Fruit fly (Drosophila melanogaster): ENCODE measurements around the gene Duba.

Gene Duba

DNA sequence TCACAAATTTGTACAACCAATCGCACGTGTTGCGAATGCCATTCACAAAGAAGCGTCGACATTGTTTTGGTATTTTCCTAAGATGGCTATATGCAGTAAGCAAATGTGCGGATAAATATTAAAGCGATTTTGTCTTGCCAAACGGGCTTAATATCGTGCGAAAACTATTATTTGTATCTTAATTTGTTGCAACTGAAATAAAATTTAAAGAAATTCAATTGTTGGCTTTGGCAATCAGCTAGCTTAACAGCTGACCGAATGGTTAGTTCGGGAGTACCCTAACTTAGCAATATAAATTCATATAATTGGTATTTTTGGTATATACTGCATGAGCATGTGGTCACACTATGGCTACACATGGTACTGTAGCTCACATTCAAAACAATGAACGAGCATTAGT, 39.1 kb upstream of the Duba start, which contains the start of the genes RIOK1 and Polr3H (continued):
- TF ChIP-seq salr (GFP tag; optimal IDR thresholded peaks at IDR 0.05) (peak in 1 of 2 experiments; percentile 24), CG8632 (GFP tag; optimal IDR thresholded peaks at IDR 0.05) (peak; percentile 4), lz (GFP tag; optimal IDR thresholded peaks at IDR 0.05) (peak; percentile 69), net (GFP tag; optimal IDR thresholded peaks at IDR 0.05) (no peak), Smox (GFP tag; optimal IDR thresholded peaks at IDR 0.05) (no peak), CG3032 (tag; optimal IDR thresholded peaks at IDR 0.05) (no peak), fd59A (GFP tag; optimal IDR thresholded peaks at IDR 0.05) (no peak), CG3919 (GFP tag; optimal IDR thresholded peaks at IDR 0.05) (no peak), cyc (GFP tag; optimal IDR thresholded peaks at IDR 0.05) (no peak), Hr38 (GFP tag; optimal IDR thresholded peaks at IDR 0.05) (no peak), CG7368 (GFP tag; optimal IDR thresholded peaks at IDR 0.05) (peak; percentile 53), Eip93F (GFP tag; optimal IDR thresholded peaks at IDR 0.05) (no peak)

DNA sequence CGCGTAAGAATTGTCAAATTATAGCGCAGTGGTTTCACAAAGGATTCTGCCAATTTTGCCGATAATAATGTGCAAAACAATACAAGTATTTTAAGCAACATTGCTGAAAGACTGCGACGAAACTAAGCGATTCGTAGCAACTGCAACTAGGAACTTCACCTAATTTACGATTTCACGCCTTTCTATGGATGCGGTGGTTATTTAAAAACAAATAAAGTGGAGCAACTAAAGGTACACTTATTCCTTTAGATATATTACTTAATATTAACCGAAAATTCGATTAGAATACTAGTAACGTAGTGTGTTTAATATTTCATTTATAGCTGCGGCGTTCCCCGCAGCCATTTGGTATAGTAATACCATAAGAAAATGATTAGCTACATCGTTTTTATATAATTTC, 36.7 kb upstream of the Duba start, which contains the start of gene CG6071:
Gene CG6071 (minus strand): TSS at position 101 of the 400 bp plus-strand sequence.
- no peak for TF ChIP-seq dac (GFP tag; optimal IDR thresholded peaks at IDR 0.05)
- no peak for TF ChIP-seq CG3919 (GFP tag; optimal IDR thresholded peaks at IDR 0.05)
- no peak for TF ChIP-seq Hr39 (GFP tag; optimal IDR thresholded peaks at IDR 0.05)

DNA sequence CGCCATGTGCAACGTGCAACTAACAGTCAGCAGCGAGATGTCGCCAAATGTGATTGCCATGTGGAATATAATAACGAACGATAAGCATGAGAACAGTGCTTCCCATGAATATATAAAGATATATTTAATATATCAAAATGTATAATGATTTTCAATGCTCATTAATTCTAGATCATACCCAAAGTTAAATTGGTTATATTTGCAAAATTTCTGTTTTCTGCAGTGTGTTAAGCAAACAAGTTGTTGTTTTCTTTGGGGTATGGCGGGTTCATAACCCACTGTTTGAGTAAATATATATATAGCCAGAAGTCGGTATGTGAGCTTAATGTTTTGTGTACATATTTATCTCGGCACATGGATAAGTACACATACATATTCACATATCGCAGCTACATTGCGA, 27.6 kb upstream of the Duba start:
- TF ChIP-seq Gug (GFP tag; IDR thresholded peaks at IDR 0.05) (peak; percentile 43; the same call in 1 of the 2 replicates), CG6854 (GFP tag; optimal IDR thresholded peaks at IDR 0.05) (no peak), CG7368 (GFP tag; optimal IDR thresholded peaks at IDR 0.05) (peak; percentile 10), OdsH (GFP tag; optimal IDR thresholded peaks at IDR 0.05) (no peak), CG34406 (GFP tag; optimal IDR thresholded peaks at IDR 0.05) (no peak), CG11762 (GFP tag; optimal IDR thresholded peaks at IDR 0.05; ENCODE audit: insufficient read depth) (peak; percentile 2), Hr4 (GFP tag; optimal IDR thresholded peaks at IDR 0.05) (no peak), CG6808 (GFP tag; optimal IDR thresholded peaks at IDR 0.05) (peak; percentile 1), Sox15 (GFP tag; optimal IDR thresholded peaks at IDR 0.05) (no peak), CG6792 (GFP tag; optimal IDR thresholded peaks at IDR 0.05) (no peak), net (GFP tag; optimal IDR thresholded peaks at IDR 0.05) (peak; percentile 1), CG15336 (GFP tag; IDR thresholded peaks at IDR 0.05) (peak; percentile 57; the same call in 1 of the 2 replicates), CG6163 (GFP tag; IDR thresholded peaks at IDR 0.05) (peak; percentile 70; the same call in 2 of the 3 replicates), dsx (GFP tag; optimal IDR thresholded peaks at IDR 0.05; ENCODE audit: poor library complexity, severe bottlenecking) (no peak), CG4318 (GFP tag; optimal IDR thresholded peaks at IDR 0.05) (peak; percentile 17), CG8119 (GFP tag; IDR thresholded peaks at IDR 0.05) (peak; percentile 62), CG6276 (GFP tag; optimal IDR thresholded peaks at IDR 0.05) (peak; percentile 15), CG10631 (GFP tag; optimal IDR thresholded peaks at IDR 0.05) (peak; percentile 19), eg (GFP tag; IDR thresholded peaks at IDR 0.05) (peak; percentile 66; the same call in 1 of the 3 replicates), achi (GFP tag; optimal IDR thresholded peaks at IDR 0.05) (no peak), CG32006 (GFP tag; optimal IDR thresholded peaks at IDR 0.05) (no peak), CG10669 (GFP tag; optimal IDR thresholded peaks at IDR 0.05) (no peak), acj6 (GFP tag; optimal IDR thresholded peaks at IDR 0.05) (peak; percentile 14)

DNA sequence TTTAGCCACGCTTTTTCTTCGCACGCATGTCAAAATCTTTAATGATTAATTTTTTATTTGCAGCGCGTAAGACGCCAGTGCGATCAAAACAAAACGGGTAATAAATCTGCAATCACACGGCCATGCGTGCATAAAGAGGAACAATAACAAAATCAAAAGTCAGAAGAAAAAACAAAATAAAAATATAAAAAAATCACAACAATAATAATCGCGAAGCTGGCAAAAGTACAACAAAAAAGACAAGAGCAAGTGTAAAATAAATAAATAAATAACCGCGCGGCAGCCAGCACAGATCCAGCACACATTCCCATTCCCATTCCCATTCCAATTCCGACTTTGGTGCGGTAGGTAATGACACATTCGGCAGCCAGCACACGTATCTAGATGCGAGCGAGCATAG, 25.3 kb upstream of the Duba start:
- peak; percentile 52 for TF ChIP-seq CG3032 (tag; optimal IDR thresholded peaks at IDR 0.05)
- TF ChIP-seq CG3919 (GFP tag; optimal IDR thresholded peaks at IDR 0.05), result peak; percentile 13
- no peak for TF ChIP-seq Sox14 (GFP tag; optimal IDR thresholded peaks at IDR 0.05)
- no peak for TF ChIP-seq pdm3 (GFP tag; optimal IDR thresholded peaks at IDR 0.05)
- peak; percentile 42 for TF ChIP-seq CG10669 (GFP tag; optimal IDR thresholded peaks at IDR 0.05)
- TF ChIP-seq net (GFP tag; optimal IDR thresholded peaks at IDR 0.05), result peak; percentile 50
- TF ChIP-seq CG34406 (GFP tag; optimal IDR thresholded peaks at IDR 0.05), result no peak
- TF ChIP-seq CG11902 (GFP tag; optimal IDR thresholded peaks at IDR 0.05), result no peak
- peak; percentile 61 for TF ChIP-seq svp (GFP tag)
- peak; percentile 15 for TF ChIP-seq dac (GFP tag; optimal IDR thresholded peaks at IDR 0.05)
- peak; percentile 80; the same call in 2 of the 3 replicates for TF ChIP-seq CG8119 (GFP tag; IDR thresholded peaks at IDR 0.05)
- TF ChIP-seq CG8632 (GFP tag; optimal IDR thresholded peaks at IDR 0.05), result no peak
- TF ChIP-seq CG8319 (GFP tag; optimal IDR thresholded peaks at IDR 0.05), result no peak
- TF ChIP-seq Hr39 (GFP tag; optimal IDR thresholded peaks at IDR 0.05), result no peak
- TF ChIP-seq CG11294 (GFP tag; IDR thresholded peaks at IDR 0.05), result no peak
- TF ChIP-seq CG6276 (GFP tag; optimal IDR thresholded peaks at IDR 0.05), result peak; percentile 84
- no peak for TF ChIP-seq Sox15 (GFP tag; optimal IDR thresholded peaks at IDR 0.05)
- TF ChIP-seq CG32006 (GFP tag; optimal IDR thresholded peaks at IDR 0.05), result no peak
- no peak for TF ChIP-seq salr (GFP tag; optimal IDR thresholded peaks at IDR 0.05)
- peak; percentile 25 for TF ChIP-seq Lpt (GFP tag; optimal IDR thresholded peaks at IDR 0.05)
- TF ChIP-seq CG9139 (GFP tag; optimal IDR thresholded peaks at IDR 0.05), result peak; percentile 67
- TF ChIP-seq Blimp-1 (GFP tag; optimal IDR thresholded peaks at IDR 0.05), result no peak
- peak; percentile 58 for TF ChIP-seq CG15336 (GFP tag; IDR thresholded peaks at IDR 0.05)
- TF ChIP-seq CG11762 (GFP tag; optimal IDR thresholded peaks at IDR 0.05; ENCODE audit: insufficient read depth), result no peak
- no peak for TF ChIP-seq fkh (GFP tag; optimal IDR thresholded peaks at IDR 0.05)

Measured in whole organism, prepupa.